Fruit fly (Drosophila melanogaster) whole organism, embryonic: Measurements from ENCODE around the gene Fmr1.
A peak's percentile ranks its signal among the peaks of the same experiment; 100 is the strongest.

ENCODE experiments used
- Atf-2 ChIP-seq: fragments of 200-800 bp; sonication (Bioruptor generic); optimal IDR thresholded peaks from 2 replicates; lab custom pipeline; 2016; ENCODE audit warnings: missing biosample characterization, missing genetic modification characterization
- BEAF-32 ChIP-seq: fragments of 200-800 bp; sonication (Bioruptor generic); optimal IDR thresholded peaks from 3 replicates; lab custom pipeline; 2017; ENCODE audit warnings: missing biosample characterization, missing genetic modification characterization, mild to moderate bottlenecking, moderate library complexity, missing genetic modification reagents
- Bdp1 ChIP-seq: fragments of 200-800 bp; sonication (Bioruptor generic); optimal IDR thresholded peaks from 3 replicates; lab custom pipeline; 2016; ENCODE audit warnings: missing biosample characterization, missing genetic modification characterization
- CG10209 ChIP-seq: fragments of 200-800 bp; sonication (Bioruptor generic); optimal IDR thresholded peaks from 3 replicates; lab custom pipeline; 2017; ENCODE audit warnings: missing biosample characterization, mild to moderate bottlenecking, missing genetic modification characterization, missing genetic modification reagents
- CG1024 ChIP-seq: fragments of 200-800 bp; sonication (Bioruptor generic); IDR thresholded peaks from 2 replicates; pipeline ENCODE4 v1.3.6; 2022; ENCODE audit warnings: missing biosample characterization, missing genetic modification characterization
- CG10543 ChIP-seq: fragments of 200-800 bp; sonication (Bioruptor generic); optimal IDR thresholded peaks from 3 replicates; lab custom pipeline; 2017; ENCODE audit warnings: missing biosample characterization, mild to moderate bottlenecking, missing genetic modification characterization, moderate library complexity
- CG10979 ChIP-seq: fragments of 200-800 bp; sonication (Bioruptor generic); optimal IDR thresholded peaks from 2 replicates; lab custom pipeline; 2018; ENCODE audit warnings: missing biosample characterization, mild to moderate bottlenecking, missing genetic modification characterization, moderate library complexity
- CG11247 ChIP-seq: fragments of 200-800 bp; sonication (Bioruptor generic); IDR thresholded peaks from 2 replicates; pipeline ENCODE4 v1.3.6; 2022; ENCODE audit warnings: missing biosample characterization, missing genetic modification characterization
- CG11398 ChIP-seq: fragments of 200-800 bp; sonication (Bioruptor generic); optimal IDR thresholded peaks from 2 replicates; lab custom pipeline; 2016; ENCODE audit warnings: missing biosample characterization, missing genetic modification characterization
- CG12942 ChIP-seq: fragments of 200-800 bp; sonication (Bioruptor generic); optimal IDR thresholded peaks from 3 replicates; lab custom pipeline; 2016; ENCODE audit warnings: missing biosample characterization, missing genetic modification characterization
- CG14050 ChIP-seq: fragments of 200-800 bp; sonication (Bioruptor generic); IDR thresholded peaks from 3 replicates; pipeline ENCODE4 v1.3.6; 2022; ENCODE audit warnings: missing biosample characterization, missing genetic modification characterization
- CG14441 ChIP-seq: fragments of 200-800 bp; sonication (Bioruptor generic); IDR thresholded peaks from 2 replicates; pipeline ENCODE4 v1.3.6; 2022; ENCODE audit warnings: missing biosample characterization, missing genetic modification characterization
- CG15011 ChIP-seq: fragments of 200-800 bp; sonication (Bioruptor generic); optimal IDR thresholded peaks from 3 replicates; lab custom pipeline; 2018; ENCODE audit warnings: missing biosample characterization, mild to moderate bottlenecking, missing genetic modification characterization
- CG1529 ChIP-seq: fragments of 200-800 bp; sonication (Bioruptor generic); optimal IDR thresholded peaks from 3 replicates; lab custom pipeline; 2018; ENCODE audit warnings: missing biosample characterization, missing genetic modification characterization
- CG17359 ChIP-seq: fragments of 200-800 bp; sonication (Bioruptor generic); optimal IDR thresholded peaks from 3 replicates; lab custom pipeline; 2018; ENCODE audit warnings: missing biosample characterization, mild to moderate bottlenecking, missing genetic modification characterization, moderate library complexity
- CG17568 ChIP-seq: fragments of 200-800 bp; sonication (Bioruptor generic); optimal IDR thresholded peaks from 2 replicates; lab custom pipeline; 2018; ENCODE audit warnings: missing biosample characterization, mild to moderate bottlenecking, missing genetic modification characterization, moderate library complexity
- CG33557 ChIP-seq: fragments of 200-800 bp; sonication (Bioruptor generic); optimal IDR thresholded peaks from 2 replicates; lab custom pipeline; 2019; ENCODE audit warnings: missing biosample characterization, mild to moderate bottlenecking, missing genetic modification characterization, moderate library complexity
- CG3407 ChIP-seq: fragments of 200-800 bp; sonication (Bioruptor generic); optimal IDR thresholded peaks from 2 replicates; lab custom pipeline; 2018; ENCODE audit warnings: missing biosample characterization, mild to moderate bottlenecking, missing genetic modification characterization
- CG6254 ChIP-seq: fragments of 200-800 bp; sonication (Bioruptor generic); optimal IDR thresholded peaks from 3 replicates; lab custom pipeline; 2017; ENCODE audit warnings: mild to moderate bottlenecking, missing biosample characterization, missing genetic modification reagents, missing genetic modification characterization
- CG6791 ChIP-seq: fragments of 200-800 bp; sonication (Bioruptor generic); IDR thresholded peaks from 3 replicates; pipeline ENCODE4 v1.3.6; 2022; ENCODE audit warnings: missing biosample characterization, missing genetic modification characterization; ENCODE audit not compliant: partially characterized antibody
- CG8924 ChIP-seq: fragments of 200-800 bp; optimal IDR thresholded peaks from 3 replicates; lab custom pipeline; 2019; ENCODE audit warnings: missing biosample characterization, mild to moderate bottlenecking, missing genetic modification characterization, moderate library complexity
- CkIIα-i1 ChIP-seq: fragments of 200-800 bp; sonication (Bioruptor generic); IDR thresholded peaks from 2 replicates; pipeline ENCODE4 v1.3.6; 2022; ENCODE audit warnings: missing biosample characterization, missing genetic modification characterization
- Dp ChIP-seq: fragments of 200-800 bp; sonication (Bioruptor generic); optimal IDR thresholded peaks from 2 replicates; lab custom pipeline; 2018; ENCODE audit warnings: missing biosample characterization, mild to moderate bottlenecking, missing genetic modification characterization, moderate library complexity
- HmgZ ChIP-seq: fragments of 200-800 bp; sonication (Bioruptor generic); optimal IDR thresholded peaks from 2 replicates; lab custom pipeline; 2018; ENCODE audit warnings: missing biosample characterization, mild to moderate bottlenecking, missing genetic modification characterization
- MTF-1 ChIP-seq: fragments of 200-800 bp; sonication (Bioruptor generic); optimal IDR thresholded peaks from 2 replicates; lab custom pipeline; 2018; ENCODE audit warnings: missing biosample characterization, mild to moderate bottlenecking, missing genetic modification characterization, borderline replicate concordance
- Max ChIP-seq: fragments of 200-800 bp; sonication (Bioruptor generic); optimal IDR thresholded peaks from 2 replicates; lab custom pipeline; 2016; ENCODE audit warnings: missing biosample characterization, mild to moderate bottlenecking, missing genetic modification characterization
- Meics ChIP-seq: fragments of 200-800 bp; sonication (Bioruptor generic); optimal IDR thresholded peaks from 2 replicates; lab custom pipeline; 2017; ENCODE audit warnings: missing biosample characterization, mild to moderate bottlenecking, missing genetic modification characterization
- Oli ChIP-seq: fragments of 200-800 bp; sonication (Bioruptor generic); optimal IDR thresholded peaks from 2 replicates; lab custom pipeline; 2018; ENCODE audit warnings: missing biosample characterization, mild to moderate bottlenecking, missing genetic modification characterization, moderate library complexity
- Pdp1 ChIP-seq, 2 experiments: fragments of 200-800 bp; sonication (Bioruptor generic); optimal IDR thresholded peaks; 3 replicates each; lab custom pipeline; 2016; ENCODE audit warnings: missing biosample characterization in 2 of 2, missing genetic modification characterization in 2 of 2, mild to moderate bottlenecking in 1 of 2, moderate library complexity in 1 of 2
- Scr ChIP-seq: fragments of 200-800 bp; sonication (Bioruptor generic); IDR thresholded peaks from 2 replicates; pipeline ENCODE4 v1.3.6; 2022; ENCODE audit warnings: missing biosample characterization, missing genetic modification characterization; ENCODE audit not compliant: partially characterized antibody
- Sin3A ChIP-seq: fragments of >200 bp; optimal IDR thresholded peaks from 2 replicates; lab custom pipeline; 2018
- Six4 ChIP-seq: fragments of 200-800 bp; sonication (Bioruptor generic); optimal IDR thresholded peaks from 2 replicates; lab custom pipeline; 2016; ENCODE audit warnings: missing biosample characterization, missing genetic modification characterization
- Ssrp ChIP-seq: fragments of 200-800 bp; sonication (Bioruptor generic); optimal IDR thresholded peaks from 2 replicates; lab custom pipeline; 2018; ENCODE audit warnings: missing biosample characterization, mild to moderate bottlenecking, missing genetic modification characterization, moderate library complexity
- bowl ChIP-seq: fragments of 200-800 bp; sonication (Bioruptor generic); IDR thresholded peaks from 2 replicates; pipeline ENCODE4 v1.3.6; 2022; ENCODE audit warnings: missing biosample characterization, missing genetic modification characterization
- insv ChIP-seq, 2 experiments: fragments of 200-800 bp; sonication (Bioruptor generic); optimal IDR thresholded peaks; 3 replicates each; lab custom pipeline; 2016 to 2018; ENCODE audit warnings: missing biosample characterization in 2 of 2, missing genetic modification characterization in 2 of 2
- inv ChIP-seq: fragments of 200-800 bp; sonication (Bioruptor generic); IDR thresholded peaks from 2 replicates; pipeline ENCODE4 v1.3.6; 2022; ENCODE audit warnings: missing biosample characterization, missing genetic modification characterization; ENCODE audit not compliant: partially characterized antibody
- ken ChIP-seq: fragments of 200-800 bp; sonication (Bioruptor generic); IDR thresholded peaks from 3 replicates; pipeline ENCODE4 v1.3.6; 2022; ENCODE audit warnings: missing biosample characterization, missing genetic modification characterization
- mirr ChIP-seq: fragments of 200-800 bp; sonication (Bioruptor generic); optimal IDR thresholded peaks from 3 replicates; lab custom pipeline; 2018; ENCODE audit warnings: missing biosample characterization, mild to moderate bottlenecking, missing genetic modification characterization
- pan ChIP-seq, 4 experiments: fragments of >200 bp in 3 of 4; fragments of 200-800 bp in 1 of 4; sonication (Bioruptor generic) in 1 of 4; optimal IDR thresholded peaks in 3 of 4; IDR thresholded peaks in 1 of 4; 2 replicates each; pipeline versions ENCODE4 v1.3.6 to Lab custom; 2017 to 2022; ENCODE audit warnings: missing biosample characterization in 2 of 4, missing genetic modification characterization in 2 of 4, mixed read lengths in 1 of 4
- pho ChIP-seq: fragments of 200-800 bp; sonication (Bioruptor generic); optimal IDR thresholded peaks from 2 replicates; lab custom pipeline; 2016; ENCODE audit warnings: missing biosample characterization, missing genetic modification characterization
- repo ChIP-seq: fragments of 200-800 bp; sonication (Bioruptor generic); optimal IDR thresholded peaks from 2 replicates; lab custom pipeline; 2016; ENCODE audit warnings: missing biosample characterization, missing genetic modification characterization
- ro ChIP-seq: fragments of 200-800 bp; sonication (Bioruptor generic); IDR thresholded peaks from 2 replicates; pipeline ENCODE4 v1.3.6; 2022; ENCODE audit warnings: missing biosample characterization, missing genetic modification characterization
- schlank ChIP-seq: fragments of 200-800 bp; sonication (Bioruptor generic); optimal IDR thresholded peaks from 2 replicates; lab custom pipeline; 2018; ENCODE audit warnings: missing biosample characterization, mild to moderate bottlenecking, missing genetic modification characterization
- sens-2 ChIP-seq: fragments of 200-800 bp; sonication (Bioruptor generic); IDR thresholded peaks from 2 replicates; pipeline ENCODE4 v1.3.6; 2022; ENCODE audit warnings: missing biosample characterization, missing genetic modification characterization
- tll ChIP-seq, 2 experiments: fragments of 200-800 bp in 1 of 2; fragments of >200 bp in 1 of 2; sonication (Bioruptor generic) in 1 of 2; optimal IDR thresholded peaks; 2 replicates each; lab custom pipeline; 2017 to 2019; ENCODE audit warnings: missing biosample characterization in 2 of 2, missing genetic modification characterization in 2 of 2, mild to moderate bottlenecking in 1 of 2, moderate library complexity in 1 of 2
- unc-4 ChIP-seq: fragments of 200-800 bp; sonication (Bioruptor generic); IDR thresholded peaks from 2 replicates; pipeline ENCODE4 v1.3.6; 2022; ENCODE audit warnings: missing biosample characterization, missing genetic modification characterization; ENCODE audit not compliant: partially characterized antibody
- wor ChIP-seq: fragments of 200-800 bp; sonication (Bioruptor generic); IDR thresholded peaks from 2 replicates; pipeline ENCODE4 v1.3.6; 2022; ENCODE audit warnings: missing biosample characterization, missing genetic modification characterization

Fmr1 gene

dm6 chr3R:10144103-10144998 lies 34.4 kb upstream of the Fmr1 start, which contains the start of the genes TAF1B and Invadolysin (continued):
- TF ChIP-seq CG17568 (GFP tag; lab: Kevin White, UChicago) (no peak), CG14050 (GFP tag; lab: Robert Waterston, UW) (no peak; the same call in 2 of the 3 replicates), bowl (GFP tag; lab: Robert Waterston, UW) (no peak), CG6254 (GFP tag; lab: Kevin White, UChicago) (peak; percentile 45), CkIIα-i1 (no peak), Meics (GFP tag; lab: Kevin White, UChicago) (peak; percentile 24), CG1024 (GFP tag; lab: Robert Waterston, UW) (no peak), unc-4 (peak; percentile 95), Max (peak; percentile 39), schlank (tag; lab: Kevin White, UChicago) (no peak), Atf-2 (GFP tag; lab: Kevin White, UChicago) (no peak), tll (GFP tag; optimal IDR thresholded peaks at IDR 0.05; lab: Kevin White, UChicago) (no peak), HmgZ (peak; percentile 52), Sin3A (peak; percentile 38), CG6791 (peak; percentile 93), wor (GFP tag; lab: Robert Waterston, UW) (no peak), pan (optimal IDR thresholded peaks at IDR 0.05; lab: Kevin White, UChicago) (no peak), pan (GFP tag; optimal IDR thresholded peaks at IDR 0.05 in 1 of 2, IDR thresholded peaks at IDR 0.05 in 1 of 2) (peak in 1 of 2 experiments; percentile 55), CG14441 (peak; percentile 64), MTF-1 (GFP tag; lab: Kevin White, UChicago) (no peak), Scr (peak; percentile 93), CG8924 (tag; lab: Kevin White, UChicago) (peak; percentile 61), Six4 (peak; percentile 33), CG17359 (tag; lab: Kevin White, UChicago) (peak; percentile 40), Pdp1 (GFP tag; optimal IDR thresholded peaks at IDR 0.05; lab: Kevin White, UChicago) (peak; percentile 36 to 75), mirr (peak; percentile 57), CG3407 (no peak), insv (GFP tag; optimal IDR thresholded peaks at IDR 0.05; lab: Kevin White, UChicago) (peak in 1 of 2 experiments; percentile 39), Oli (tag; lab: Kevin White, UChicago) (peak; percentile 28), BEAF-32 (GFP tag; lab: Kevin White, UChicago) (peak; percentile 90), Bdp1 (GFP tag; lab: Kevin White, UChicago) (no peak), CG10543 (GFP tag; lab: Kevin White, UChicago) (peak; percentile 59), CG33557 (GFP tag; lab: Kevin White, UChicago) (no peak), CG10209 (peak; percentile 11), CG12942 (GFP tag; lab: Kevin White, UChicago) (peak; percentile 24), Ssrp (tag; lab: Kevin White, UChicago) (peak; percentile 39), pho (GFP tag; lab: Kevin White, UChicago) (no peak), ro (no peak), sens-2 (GFP tag; lab: Robert Waterston, UW) (no peak), CG1529 (GFP tag; lab: Kevin White, UChicago) (no peak), inv (GFP tag; lab: Robert Waterston, UW) (peak; percentile 94), CG15011 (GFP tag; lab: Kevin White, UChicago) (no peak), repo (GFP tag; lab: Kevin White, UChicago) (no peak), CG11247 (GFP tag; lab: Robert Waterston, UW) (peak; percentile 49), CG10979 (tag; lab: Kevin White, UChicago) (peak; percentile 8), Dp (GFP tag; lab: Kevin White, UChicago) (peak; percentile 89), CG11398 (no peak), ken (GFP tag; lab: Robert Waterston, UW) (0 out of 3 replicates have a peak, but pooled peaks have one; percentile 42)
- TF ChIP-seq, all 482 proteins: peak for 291
